Worm (Caenorhabditis elegans) whole organism, late embryonic: Measurements from ENCODE around the gene txt-12.

ENCODE experiments used
- ceh-24 ChIP-seq: sonication (generic microtip); optimal IDR thresholded peaks from 2 replicates; lab custom pipeline; 2016; ENCODE audit warnings: mild to moderate bottlenecking, missing genetic modification characterization, missing compliant biosample characterization
- ets-4 ChIP-seq: sonication (generic microtip); optimal IDR thresholded peaks from 2 replicates; lab custom pipeline; 2016; ENCODE audit warnings: missing genetic modification characterization, missing compliant biosample characterization
- fkh-10 ChIP-seq: fragments of 150-350 bp; optimal IDR thresholded peaks from 2 replicates; lab custom pipeline; 2014; ENCODE audit warnings: missing biosample characterization, missing genetic modification reagents, missing genetic modification characterization

- TF ChIP-seq fkh-10 (GFP tag; lab: Kevin White, UChicago), result no peak
- no peak for TF ChIP-seq ceh-24 (tag; lab: Kevin White, UChicago)
- no peak for TF ChIP-seq ets-4
These were observed 16.5 kb downstream of the txt-12 start, which contains the start of gene Y75B12A.2 for ce11 chrV:15109260-15109659.
